Worm (Caenorhabditis elegans) whole organism, mixed stage, embryonic: Measurements from ENCODE around the gene wdr-5.3.

Experiments used
- M03D4.4 ChIP-seq: sonication (generic microtip); optimal IDR thresholded peaks from 2 replicates; lab custom pipeline; 2017; ENCODE audit warnings: mild to moderate bottlenecking, missing genetic modification characterization, missing compliant biosample characterization
- ceh-43 ChIP-seq: fragments of 200-800 bp; sonication (Bioruptor generic); optimal IDR thresholded peaks from 2 replicates; lab custom pipeline; 2018; ENCODE audit warnings: mild to moderate bottlenecking, missing genetic modification characterization, moderate library complexity, missing compliant biosample characterization
- ces-1 ChIP-seq: fragments of 150-350 bp; optimal IDR thresholded peaks from 2 replicates; lab custom pipeline; 2014; ENCODE audit warnings: missing biosample characterization, missing genetic modification reagents, missing genetic modification characterization
- drap-1 ChIP-seq: fragments of 200-800 bp; sonication (Bioruptor generic); optimal IDR thresholded peaks from 3 replicates; lab custom pipeline; 2018; ENCODE audit warnings: mild to moderate bottlenecking, missing genetic modification characterization, missing compliant biosample characterization
- flh-1 ChIP-seq: fragments of 200-800 bp; sonication (Bioruptor generic); optimal IDR thresholded peaks from 2 replicates; lab custom pipeline; 2018; ENCODE audit warnings: mild to moderate bottlenecking, missing genetic modification characterization, moderate library complexity, missing compliant biosample characterization
- hlh-1 ChIP-seq: fragments of 150-350 bp; optimal IDR thresholded peaks from 2 replicates; lab custom pipeline; 2014; ENCODE audit warnings: missing biosample characterization, missing genetic modification reagents, missing genetic modification characterization
- lin-13 ChIP-seq: fragments of 150-350 bp; optimal IDR thresholded peaks from 2 replicates; lab custom pipeline; 2014; ENCODE audit warnings: missing biosample characterization, missing genetic modification characterization
- nhr-12 ChIP-seq: fragments of 150-350 bp; optimal IDR thresholded peaks from 2 replicates; lab custom pipeline; 2014; ENCODE audit warnings: missing biosample characterization, missing genetic modification characterization
- nhr-237 ChIP-seq: fragments of 150-350 bp; optimal IDR thresholded peaks from 2 replicates; lab custom pipeline; 2014; ENCODE audit warnings: missing biosample characterization, missing genetic modification characterization
- nhr-28 ChIP-seq: fragments of 150-350 bp; optimal IDR thresholded peaks from 2 replicates; lab custom pipeline; 2014; ENCODE audit warnings: missing biosample characterization, missing genetic modification characterization
- snpc-4 ChIP-seq: fragments of 150-350 bp; optimal IDR thresholded peaks from 2 replicates; lab custom pipeline; 2014; ENCODE audit warnings: missing biosample characterization, missing genetic modification characterization
- tbx-8 ChIP-seq: fragments of 200-800 bp; sonication (Bioruptor generic); optimal IDR thresholded peaks from 2 replicates; lab custom pipeline; 2018; ENCODE audit warnings: mild to moderate bottlenecking, missing genetic modification characterization, moderate library complexity, missing compliant biosample characterization
- unc-39 ChIP-seq: fragments of 150-350 bp; optimal IDR thresholded peaks from 2 replicates; lab custom pipeline; 2014; ENCODE audit warnings: missing biosample characterization, missing genetic modification characterization

DNA sequence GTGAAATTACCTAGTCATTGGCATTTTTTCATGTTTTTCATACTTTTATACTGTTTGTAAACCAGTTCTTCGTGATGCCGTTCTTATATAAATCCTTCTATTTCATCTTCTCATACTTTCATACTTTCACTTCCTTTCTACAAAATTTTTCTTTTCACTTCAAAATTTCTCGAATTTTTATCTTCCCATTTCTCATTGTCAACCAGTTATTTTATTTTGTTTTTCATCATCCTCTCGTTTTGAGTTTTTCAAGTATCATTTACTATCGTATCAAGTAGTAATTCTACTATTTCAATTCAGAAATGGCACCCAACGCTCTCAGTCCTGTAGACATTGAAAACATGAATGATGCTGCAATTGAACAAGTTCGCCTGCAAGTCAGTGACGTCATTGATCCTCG lies 21.7 kb downstream of the wdr-5.3 start, which contains the start of gene F28H7.8:
- no peak for TF ChIP-seq ceh-43 (GFP tag; lab: Kevin White, UChicago)
- TF ChIP-seq nhr-12 (tag; lab: Kevin White, UChicago): no peak
- TF ChIP-seq hlh-1 (tag; lab: Kevin White, UChicago): no peak
- TF ChIP-seq ces-1 (GFP tag; lab: Kevin White, UChicago): no peak
- TF ChIP-seq lin-13 (tag; lab: Kevin White, UChicago): no peak
- TF ChIP-seq unc-39: no peak
- no peak for TF ChIP-seq nhr-237 (tag; lab: Kevin White, UChicago)
- no peak for TF ChIP-seq snpc-4 (tag; lab: Kevin White, UChicago)
- TF ChIP-seq flh-1 (GFP tag; lab: Kevin White, UChicago): no peak
- TF ChIP-seq M03D4.4 (tag; lab: Kevin White, UChicago): no peak
- no peak for TF ChIP-seq drap-1
- no peak for TF ChIP-seq tbx-8 (GFP tag; lab: Kevin White, UChicago)
- TF ChIP-seq nhr-28 (tag; lab: Kevin White, UChicago): no peak
